Worm (Caenorhabditis elegans) whole organism, L4 larva: ENCODE results near the gene hdl-2.

ENCODE experiments used
- D1046.2 ChIP-seq: fragments of 200-800 bp; sonication (Bioruptor generic); IDR thresholded peaks from 2 replicates; pipeline ENCODE4 v1.3.6; 2022; ENCODE audit warnings: missing genetic modification characterization, missing compliant biosample characterization
- F10B5.3 ChIP-seq: sonication (generic microtip); optimal IDR thresholded peaks from 2 replicates; lab custom pipeline; 2016; ENCODE audit warnings: mild to moderate bottlenecking, missing genetic modification characterization, missing compliant biosample characterization
- F26F4.8 ChIP-seq: fragments of 200-800 bp; sonication (Bioruptor generic); conservative IDR thresholded peaks from 2 replicates; pipeline ENCODE4 v1.3.6; 2022; ENCODE audit warnings: missing genetic modification characterization, missing compliant biosample characterization
- F44E2.7 ChIP-seq: fragments of 200-800 bp; sonication (Bioruptor generic); IDR thresholded peaks from 2 replicates; pipeline ENCODE4 v2.1.2; 2022; ENCODE audit warnings: missing genetic modification characterization, missing compliant biosample characterization
- F49E8.2 ChIP-seq: sonication (generic microtip); optimal IDR thresholded peaks from 2 replicates; lab custom pipeline; 2016; ENCODE audit warnings: missing compliant biosample characterization, mild to moderate bottlenecking, missing genetic modification characterization, borderline replicate concordance
- R02D3.7 ChIP-seq: fragments of 150-350 bp; sonication (generic microtip); optimal IDR thresholded peaks from 3 replicates; lab custom pipeline; 2014; ENCODE audit warnings: missing biosample characterization, missing genetic modification characterization
- T20F7.1 ChIP-seq: fragments of 200-800 bp; sonication (Bioruptor generic); optimal IDR thresholded peaks from 2 replicates; lab custom pipeline; 2018; ENCODE audit warnings: mild to moderate bottlenecking, missing genetic modification characterization, missing compliant biosample characterization
- T26A8.4 ChIP-seq: fragments of 200-800 bp; sonication (Bioruptor generic); IDR thresholded peaks from 2 replicates; pipeline ENCODE4 v1.3.6; 2022; ENCODE audit warnings: missing genetic modification characterization, missing compliant biosample characterization
- Y48G9A.11 ChIP-seq: fragments of 200-800 bp; sonication (Bioruptor generic); IDR thresholded peaks from 2 replicates; pipeline ENCODE4 v1.3.6; 2022; ENCODE audit warnings: missing genetic modification reagents, missing genetic modification characterization, missing compliant biosample characterization
- Y75B8A.6 ChIP-seq: fragments of 200-800 bp; sonication (Bioruptor generic); IDR thresholded peaks from 2 replicates; pipeline ENCODE4 v1.3.6; 2022; ENCODE audit warnings: missing genetic modification reagents, missing genetic modification characterization, missing compliant biosample characterization
- ZK546.5 ChIP-seq, 2 experiments: sonication (generic microtip); optimal IDR thresholded peaks; 2 replicates each; lab custom pipeline; 2017; ENCODE audit warnings: missing biosample characterization in 2 of 2, missing genetic modification characterization in 2 of 2
- aha-1 ChIP-seq: fragments of 150-350 bp; peaks from one replicate; lab custom pipeline; 2014; ENCODE audit warnings: missing biosample characterization, missing genetic modification characterization
- aly-2 ChIP-seq: sonication (generic microtip); optimal IDR thresholded peaks from 2 replicates; lab custom pipeline; 2018; ENCODE audit warnings: missing biosample characterization, missing genetic modification characterization
- ama-1 ChIP-seq: fragments of 150-350 bp; optimal IDR thresholded peaks from 2 replicates; lab custom pipeline; 2014; ENCODE audit warnings: inconsistent platforms, mixed read lengths
- ceh-44 ChIP-seq: fragments of 200-800 bp; sonication (Bioruptor generic); IDR thresholded peaks from 2 replicates; pipeline ENCODE4 v1.3.6; 2022; ENCODE audit warnings: missing genetic modification reagents, missing genetic modification characterization, missing compliant biosample characterization
- ceh-62 ChIP-seq: sonication (generic microtip); optimal IDR thresholded peaks from 2 replicates; lab custom pipeline; 2017; ENCODE audit warnings: missing biosample characterization, missing genetic modification characterization
- ceh-82 ChIP-seq: sonication (generic microtip); optimal IDR thresholded peaks from 2 replicates; lab custom pipeline; 2017; ENCODE audit warnings: missing biosample characterization, missing genetic modification characterization
- cey-2 ChIP-seq: sonication (generic microtip); optimal IDR thresholded peaks from 3 replicates; lab custom pipeline; 2017; ENCODE audit warnings: missing genetic modification characterization, mild to moderate bottlenecking, missing compliant biosample characterization, antibody characterized with exemption, borderline replicate concordance; ENCODE audit not compliant: insufficient read depth
- ctbp-1 ChIP-seq: fragments of 200-800 bp; sonication (Bioruptor generic); IDR thresholded peaks from 2 replicates; pipeline ENCODE4 v1.3.6; 2022; ENCODE audit warnings: missing genetic modification reagents, missing genetic modification characterization, missing compliant biosample characterization
- daf-12 ChIP-seq: fragments of 150-350 bp; optimal IDR thresholded peaks from 2 replicates; lab custom pipeline; 2014; ENCODE audit warnings: missing biosample characterization, missing genetic modification reagents, missing genetic modification characterization
- daf-16 ChIP-seq, 3 experiments: sonication (generic microtip); optimal IDR thresholded peaks; 2 replicates each; lab custom pipeline; 2016 to 2017; ENCODE audit warnings: missing genetic modification characterization in 3 of 3, missing genetic modification reagents in 3 of 3, mild to moderate bottlenecking in 2 of 3, missing compliant biosample characterization in 2 of 3, missing biosample characterization in 1 of 3, moderate library complexity in 1 of 3
- dmd-6 ChIP-seq: fragments of 200-800 bp; sonication (Bioruptor generic); IDR thresholded peaks from 2 replicates; pipeline ENCODE4 v1.3.6; 2022; ENCODE audit warnings: missing genetic modification reagents, missing genetic modification characterization, missing compliant biosample characterization
- dmd-8 ChIP-seq: fragments of 200-800 bp; sonication (Bioruptor generic); IDR thresholded peaks from 2 replicates; pipeline ENCODE4 v1.3.6; 2022; ENCODE audit warnings: missing genetic modification characterization, missing compliant biosample characterization
- dmd-9 ChIP-seq: fragments of 200-800 bp; sonication (Bioruptor generic); IDR thresholded peaks from 2 replicates; pipeline ENCODE4 v1.3.6; 2022; ENCODE audit warnings: missing genetic modification reagents, missing genetic modification characterization, missing compliant biosample characterization
- dve-1 ChIP-seq: sonication (generic microtip); optimal IDR thresholded peaks from 2 replicates; lab custom pipeline; 2017; ENCODE audit warnings: antibody characterized with exemption, mild to moderate bottlenecking, missing genetic modification characterization, missing compliant biosample characterization; ENCODE audit not compliant: insufficient read depth
- egl-27 ChIP-seq: sonication (generic microtip); optimal IDR thresholded peaks from 3 replicates; lab custom pipeline; 2017; ENCODE audit warnings: missing biosample characterization, missing genetic modification reagents, missing genetic modification characterization
- fos-1 ChIP-seq: fragments of 150-350 bp; optimal IDR thresholded peaks from 2 replicates; lab custom pipeline; 2014; ENCODE audit warnings: missing biosample characterization, missing genetic modification characterization
- lin-13 ChIP-seq: fragments of 150-350 bp; optimal IDR thresholded peaks from 2 replicates; lab custom pipeline; 2014; ENCODE audit warnings: missing biosample characterization, missing genetic modification reagents, missing genetic modification characterization
- lin-29 ChIP-seq: fragments of 200-800 bp; sonication (Bioruptor generic); IDR thresholded peaks from 2 replicates; pipeline ENCODE4 v1.3.6; 2022; ENCODE audit warnings: missing genetic modification reagents, missing genetic modification characterization, missing compliant biosample characterization
- lin-38 ChIP-seq: fragments of 200-800 bp; sonication (Bioruptor generic); IDR thresholded peaks from 2 replicates; pipeline ENCODE4 v1.3.6; 2022; ENCODE audit warnings: missing genetic modification reagents, missing genetic modification characterization, missing compliant biosample characterization
- lir-3 ChIP-seq: sonication (generic microtip); optimal IDR thresholded peaks from 2 replicates; lab custom pipeline; 2016; ENCODE audit warnings: mild to moderate bottlenecking, missing genetic modification characterization, missing compliant biosample characterization
- lsy-2 ChIP-seq, 2 experiments: fragments of 150-350 bp in 1 of 2; sonication (generic microtip) in 1 of 2; optimal IDR thresholded peaks; 2 replicates each; lab custom pipeline; 2014 to 2017; ENCODE audit warnings: missing biosample characterization in 2 of 2, missing genetic modification characterization in 2 of 2
- mep-1 ChIP-seq: fragments of 150-350 bp; sonication (generic microtip); optimal IDR thresholded peaks from 3 replicates; lab custom pipeline; 2014; ENCODE audit warnings: missing biosample characterization, missing genetic modification characterization
- mxl-2 ChIP-seq: fragments of 200-800 bp; sonication (Bioruptor generic); conservative IDR thresholded peaks from 2 replicates; pipeline ENCODE4 v1.3.6; 2022; ENCODE audit warnings: missing genetic modification reagents, missing genetic modification characterization, missing compliant biosample characterization
- nhr-10 ChIP-seq: fragments of 150-350 bp; optimal IDR thresholded peaks from 2 replicates; lab custom pipeline; 2014; ENCODE audit warnings: missing biosample characterization, missing genetic modification characterization
- nhr-102 ChIP-seq: sonication (generic microtip); optimal IDR thresholded peaks from 2 replicates; lab custom pipeline; 2016; ENCODE audit warnings: mild to moderate bottlenecking, missing genetic modification characterization, moderate library complexity, missing compliant biosample characterization
- nhr-11 ChIP-seq: fragments of 150-350 bp; optimal IDR thresholded peaks from 2 replicates; lab custom pipeline; 2014; ENCODE audit warnings: missing biosample characterization, missing genetic modification characterization
- nhr-28 ChIP-seq: fragments of 150-350 bp; optimal IDR thresholded peaks from 2 replicates; lab custom pipeline; 2014; ENCODE audit warnings: missing biosample characterization, missing genetic modification characterization
- nhr-48 ChIP-seq: sonication (generic microtip); optimal IDR thresholded peaks from 2 replicates; lab custom pipeline; 2016; ENCODE audit warnings: mild to moderate bottlenecking, missing genetic modification characterization, missing compliant biosample characterization
- nhr-6 ChIP-seq: fragments of 150-350 bp; optimal IDR thresholded peaks from 2 replicates; lab custom pipeline; 2014; ENCODE audit warnings: missing biosample characterization, missing genetic modification characterization
- nhr-76 ChIP-seq: fragments of 150-350 bp; optimal IDR thresholded peaks from 2 replicates; lab custom pipeline; 2014; ENCODE audit warnings: missing biosample characterization, missing genetic modification characterization
- nhr-77 ChIP-seq: fragments of 150-350 bp; optimal IDR thresholded peaks from 2 replicates; lab custom pipeline; 2014; ENCODE audit warnings: missing biosample characterization, missing genetic modification characterization
- php-3 ChIP-seq: fragments of 200-800 bp; sonication (Bioruptor generic); IDR thresholded peaks from 2 replicates; pipeline ENCODE4 v1.3.6; 2022; ENCODE audit warnings: missing genetic modification reagents, missing genetic modification characterization, missing compliant biosample characterization
- rbr-2 ChIP-seq: sonication (generic microtip); optimal IDR thresholded peaks from 2 replicates; lab custom pipeline; 2016; ENCODE audit warnings: missing genotype, missing genetic modification characterization, missing compliant biosample characterization
- tra-1 ChIP-seq: fragments of 200-800 bp; sonication (Bioruptor generic); IDR thresholded peaks from 2 replicates; pipeline ENCODE4 v1.3.6; 2022; ENCODE audit warnings: missing genetic modification reagents, missing genetic modification characterization, missing compliant biosample characterization
- unc-39 ChIP-seq: sonication (generic microtip); optimal IDR thresholded peaks from 2 replicates; lab custom pipeline; 2017; ENCODE audit warnings: missing biosample characterization, missing genetic modification characterization
- zag-1 ChIP-seq: fragments of 150-350 bp; optimal IDR thresholded peaks from 2 replicates; lab custom pipeline; 2014; ENCODE audit warnings: missing biosample characterization, missing genetic modification characterization
- zfp-3 ChIP-seq: fragments of 200-800 bp; sonication (Bioruptor generic); conservative IDR thresholded peaks from 2 replicates; pipeline ENCODE4 v1.3.6; 2022; ENCODE audit warnings: missing genetic modification reagents, missing genetic modification characterization, missing compliant biosample characterization
- zip-11 ChIP-seq: fragments of 200-800 bp; sonication (Bioruptor generic); IDR thresholded peaks from 2 replicates; pipeline ENCODE4 v1.3.6; 2022; ENCODE audit warnings: missing genetic modification characterization, missing compliant biosample characterization

The hdl-2 gene

ce11 chrIV:8891131-8891530 lies 17.2 kb downstream of the hdl-2 start, which contains the start of gene spr-2 (continued):
- TF ChIP-seq ceh-62 (tag; lab: Kevin White, UChicago) (no peak), nhr-28 (tag; lab: Kevin White, UChicago) (peak; percentile 38), R02D3.7 (tag; lab: Kevin White, UChicago) (no peak), tra-1 (GFP tag; lab: Robert Waterston, UW) (no peak), nhr-102 (tag; lab: Kevin White, UChicago) (peak; percentile 68), mxl-2 (no peak), F26F4.8 (GFP tag; lab: Robert Waterston, UW) (no peak), lin-29 (GFP tag; lab: Robert Waterston, UW) (no peak), daf-12 (tag; lab: Kevin White, UChicago) (no peak), nhr-76 (tag; lab: Kevin White, UChicago) (no peak), lin-38 (peak; percentile 75), nhr-11 (tag; lab: Kevin White, UChicago) (peak; percentile 65), T20F7.1 (peak; percentile 79), nhr-10 (no peak), nhr-77 (no peak), unc-39 (tag; lab: Kevin White, UChicago) (no peak), ceh-44 (GFP tag; lab: Robert Waterston, UW) (no peak), mep-1 (tag; lab: Kevin White, UChicago) (peak; percentile 79), lsy-2 (tag; optimal IDR thresholded peaks at IDR 0.05; lab: Kevin White, UChicago) (peak in 1 of 2 experiments; percentile 88), F10B5.3 (tag; lab: Kevin White, UChicago) (no peak), dve-1 (tag; lab: Kevin White, UChicago) (peak; percentile 67), fos-1 (no peak), Y75B8A.6 (GFP tag; lab: Robert Waterston, UW) (no peak), ama-1 (lab: Kevin White, UChicago) (no peak), D1046.2 (GFP tag; lab: Robert Waterston, UW) (no peak), cey-2 (no peak), php-3 (no peak), daf-16 (GFP tag; optimal IDR thresholded peaks at IDR 0.05; lab: Kevin White, UChicago) (peak; percentile 7 to 34), daf-16 (tag; optimal IDR thresholded peaks at IDR 0.05; lab: Kevin White, UChicago) (peak; percentile 62), zag-1 (tag; lab: Kevin White, UChicago) (no peak)

ce11 chrIV:8892558-8892957 lies 18.6 kb downstream of the hdl-2 start, which contains the start of gene C27B7.2:
C27B7.2 (plus strand) TSS chrIV:8892858.
- TF ChIP-seq unc-39 (tag; lab: Kevin White, UChicago) (no peak), nhr-48 (tag; lab: Kevin White, UChicago) (no peak), F49E8.2 (tag; lab: Kevin White, UChicago) (no peak), egl-27 (tag; lab: Kevin White, UChicago) (no peak), zip-11 (GFP tag; lab: Robert Waterston, UW) (no peak), F44E2.7 (GFP tag; lab: Robert Waterston, UW) (no peak), dmd-6 (GFP tag; lab: Robert Waterston, UW) (no peak), T26A8.4 (0 out of 2 replicates have a peak, but pooled peaks have one; percentile 25), ceh-82 (no peak), nhr-77 (no peak), nhr-6 (tag; lab: Kevin White, UChicago) (no peak), ZK546.5 (tag; optimal IDR thresholded peaks at IDR 0.05; lab: Kevin White, UChicago) (no peak), tra-1 (GFP tag; lab: Robert Waterston, UW) (no peak), zfp-3 (no peak), aly-2 (tag; lab: Kevin White, UChicago) (no peak), lin-13 (GFP tag; lab: Kevin White, UChicago) (no peak), Y48G9A.11 (GFP tag; lab: Robert Waterston, UW) (peak; percentile 46; the same call in 1 of the 2 replicates), ctbp-1 (GFP tag; lab: Robert Waterston, UW) (no peak), lir-3 (no peak), aha-1 (tag; lab: Kevin White, UChicago) (peak; percentile 43), rbr-2 (tag; lab: Kevin White, UChicago) (no peak), D1046.2 (GFP tag; lab: Robert Waterston, UW) (no peak), zag-1 (tag; lab: Kevin White, UChicago) (no peak), dmd-8 (GFP tag; lab: Robert Waterston, UW) (0 out of 2 replicates have a peak, but pooled peaks have one; percentile 30), dmd-9 (GFP tag; lab: Robert Waterston, UW) (no peak)
